Fruit fly (Drosophila melanogaster) whole organism, embryonic: ENCODE measurements around the gene mRpS2.

ENCODE experiments used
- ATbp ChIP-seq: fragments of 200-800 bp; sonication (Bioruptor generic); optimal IDR thresholded peaks from 2 replicates; lab custom pipeline; 2017; ENCODE audit warnings: missing biosample characterization, mild to moderate bottlenecking, missing genetic modification characterization, missing genetic modification reagents
- CG11093 ChIP-seq: fragments of 200-800 bp; sonication (Bioruptor generic); IDR thresholded peaks from 3 replicates; pipeline ENCODE4 v1.3.6; 2022; ENCODE audit warnings: missing biosample characterization, missing genetic modification characterization
- CG11695 ChIP-seq: fragments of 200-800 bp; sonication (Bioruptor generic); IDR thresholded peaks from 3 replicates; pipeline ENCODE4 v1.3.6; 2022; ENCODE audit warnings: missing biosample characterization, missing genetic modification characterization
- CG12155 ChIP-seq: fragments of 200-800 bp; sonication (Bioruptor generic); optimal IDR thresholded peaks from 3 replicates; lab custom pipeline; 2016; ENCODE audit warnings: missing biosample characterization, missing genetic modification characterization
- CG12236 ChIP-seq: fragments of 200-800 bp; sonication (Bioruptor generic); optimal IDR thresholded peaks from 2 replicates; lab custom pipeline; 2016; ENCODE audit warnings: missing biosample characterization, missing genetic modification characterization
- CG12769 ChIP-seq: fragments of 200-800 bp; sonication (Bioruptor generic); optimal IDR thresholded peaks from 2 replicates; lab custom pipeline; 2019; ENCODE audit warnings: missing biosample characterization, mild to moderate bottlenecking, missing genetic modification characterization, moderate library complexity
- CG17829 ChIP-seq: fragments of 200-800 bp; optimal IDR thresholded peaks from 2 replicates; lab custom pipeline; 2019; ENCODE audit warnings: missing biosample characterization, mild to moderate bottlenecking, missing genetic modification characterization, moderate library complexity
- CG32767 ChIP-seq: fragments of 200-800 bp; sonication (Bioruptor generic); IDR thresholded peaks from 2 replicates; pipeline ENCODE4 v1.3.6; 2022; ENCODE audit warnings: missing biosample characterization, missing genetic modification characterization
- CG32772 ChIP-seq: fragments of 200-800 bp; sonication (Bioruptor generic); IDR thresholded peaks from 2 replicates; pipeline ENCODE4 v1.3.6; 2022; ENCODE audit warnings: missing biosample characterization, missing genetic modification characterization
- CG3847 ChIP-seq: fragments of 200-800 bp; sonication (Bioruptor generic); IDR thresholded peaks from 2 replicates; pipeline ENCODE4 v1.3.6; 2022; ENCODE audit warnings: missing biosample characterization, missing genetic modification characterization
- CG6765 ChIP-seq: fragments of 200-800 bp; sonication (Bioruptor generic); optimal IDR thresholded peaks from 3 replicates; lab custom pipeline; 2017; ENCODE audit warnings: missing biosample characterization, mild to moderate bottlenecking, missing genetic modification characterization
- CG9437 ChIP-seq: fragments of 200-800 bp; sonication (Bioruptor generic); optimal IDR thresholded peaks from 2 replicates; lab custom pipeline; 2018; ENCODE audit warnings: missing biosample characterization, mild to moderate bottlenecking, missing genetic modification characterization
- CHES-1-like ChIP-seq: fragments of 200-800 bp; sonication (Bioruptor generic); optimal IDR thresholded peaks from 2 replicates; lab custom pipeline; 2016; ENCODE audit warnings: missing biosample characterization, missing genetic modification characterization
- CrebB ChIP-seq: fragments of 200-800 bp; sonication (Bioruptor generic); optimal IDR thresholded peaks from 3 replicates; lab custom pipeline; 2018; ENCODE audit warnings: missing biosample characterization, mild to moderate bottlenecking, missing genetic modification characterization
- Dek ChIP-seq: fragments of 200-800 bp; sonication (Bioruptor generic); optimal IDR thresholded peaks from 3 replicates; lab custom pipeline; 2019; ENCODE audit warnings: missing biosample characterization, mild to moderate bottlenecking, missing genetic modification characterization, moderate library complexity
- Ets65A ChIP-seq: fragments of 200-800 bp; sonication (Bioruptor generic); peaks from one replicate; lab custom pipeline; 2016; ENCODE audit warnings: missing biosample characterization, missing genetic modification characterization
- Hmx ChIP-seq: fragments of 200-800 bp; sonication (Bioruptor generic); optimal IDR thresholded peaks from 2 replicates; lab custom pipeline; 2016; ENCODE audit warnings: missing biosample characterization, missing genetic modification characterization
- Hr39 ChIP-seq: fragments of >200 bp; optimal IDR thresholded peaks from 2 replicates; lab custom pipeline; 2017
- Hsf ChIP-seq: fragments of 200-800 bp; sonication (Bioruptor generic); optimal IDR thresholded peaks from 3 replicates; lab custom pipeline; 2016; ENCODE audit warnings: missing biosample characterization, missing genetic modification characterization
- ac ChIP-seq: fragments of 200-800 bp; sonication (Bioruptor generic); optimal IDR thresholded peaks from 3 replicates; lab custom pipeline; 2017; ENCODE audit warnings: missing biosample characterization, mild to moderate bottlenecking, missing genetic modification characterization
- ato ChIP-seq: fragments of 200-800 bp; sonication (Bioruptor generic); IDR thresholded peaks from 2 replicates; pipeline ENCODE4 v1.3.6; 2022; ENCODE audit warnings: missing biosample characterization, missing genetic modification characterization; ENCODE audit not compliant: partially characterized antibody
- bbx ChIP-seq: fragments of 200-800 bp; sonication (Bioruptor generic); IDR thresholded peaks from 2 replicates; pipeline ENCODE4 v1.3.6; 2022; ENCODE audit warnings: missing biosample characterization, missing genetic modification characterization; ENCODE audit not compliant: partially characterized antibody
- bowl ChIP-seq: fragments of 200-800 bp; sonication (Bioruptor generic); IDR thresholded peaks from 2 replicates; pipeline ENCODE4 v1.3.6; 2022; ENCODE audit warnings: missing biosample characterization, missing genetic modification characterization
- br ChIP-seq: fragments of >200 bp; optimal IDR thresholded peaks from 2 replicates; lab custom pipeline; 2017
- caup ChIP-seq: fragments of 200-800 bp; sonication (Bioruptor generic); optimal IDR thresholded peaks from 3 replicates; lab custom pipeline; 2017; ENCODE audit warnings: missing biosample characterization, mild to moderate bottlenecking, missing genetic modification characterization, moderate library complexity; ENCODE audit not compliant: severe bottlenecking
- ci ChIP-seq: fragments of 200-800 bp; sonication (Bioruptor generic); IDR thresholded peaks from 3 replicates; pipeline ENCODE4 v1.3.6; 2022; ENCODE audit warnings: missing biosample characterization, missing genetic modification characterization
- da ChIP-seq: fragments of 200-800 bp; sonication (Bioruptor generic); optimal IDR thresholded peaks from 2 replicates; lab custom pipeline; 2016; ENCODE audit warnings: missing biosample characterization, missing genetic modification characterization
- dm ChIP-seq: fragments of 200-800 bp; sonication (Bioruptor generic); optimal IDR thresholded peaks from 3 replicates; lab custom pipeline; 2016; ENCODE audit warnings: missing biosample characterization, missing genetic modification characterization
- dysf ChIP-seq: fragments of 200-800 bp; sonication (Bioruptor generic); IDR thresholded peaks from 3 replicates; pipeline ENCODE4 v1.3.6; 2022; ENCODE audit warnings: missing biosample characterization, missing genetic modification characterization
- ems ChIP-seq: fragments of 200-800 bp; sonication (Bioruptor generic); optimal IDR thresholded peaks from 3 replicates; lab custom pipeline; 2016; ENCODE audit warnings: missing biosample characterization, missing genetic modification characterization
- eve ChIP-seq, 2 experiments: fragments of >200 bp; optimal IDR thresholded peaks; 2 replicates each; lab custom pipeline; 2017; ENCODE audit warnings: missing biosample characterization in 2 of 2, missing genetic modification characterization in 2 of 2
- ewg ChIP-seq: fragments of 200-800 bp; sonication (Bioruptor generic); optimal IDR thresholded peaks from 3 replicates; lab custom pipeline; 2017; ENCODE audit warnings: mild to moderate bottlenecking, missing biosample characterization, missing genetic modification reagents, missing genetic modification characterization
- fd3F ChIP-seq: fragments of 200-800 bp; sonication (Bioruptor generic); optimal IDR thresholded peaks from 2 replicates; lab custom pipeline; 2018; ENCODE audit warnings: missing biosample characterization, mild to moderate bottlenecking, missing genetic modification characterization, moderate library complexity
- fu2 ChIP-seq: fragments of 200-800 bp; sonication (Bioruptor generic); optimal IDR thresholded peaks from 2 replicates; lab custom pipeline; 2016; ENCODE audit warnings: missing biosample characterization, missing genetic modification characterization
- grn ChIP-seq: fragments of 200-800 bp; sonication (Bioruptor generic); optimal IDR thresholded peaks from 3 replicates; lab custom pipeline; 2017; ENCODE audit warnings: missing biosample characterization, missing genetic modification characterization
- insv ChIP-seq, 2 experiments: fragments of 200-800 bp; sonication (Bioruptor generic); optimal IDR thresholded peaks; 3 replicates each; lab custom pipeline; 2016 to 2018; ENCODE audit warnings: missing biosample characterization in 2 of 2, missing genetic modification characterization in 2 of 2
- jing ChIP-seq: fragments of 200-800 bp; sonication (Bioruptor generic); optimal IDR thresholded peaks from 2 replicates; lab custom pipeline; 2018; ENCODE audit warnings: missing biosample characterization, mild to moderate bottlenecking, missing genetic modification characterization
- kay ChIP-seq: fragments of 200-800 bp; sonication (Bioruptor generic); optimal IDR thresholded peaks from 2 replicates; lab custom pipeline; 2016; ENCODE audit warnings: missing biosample characterization, missing genetic modification characterization
- mirr ChIP-seq: fragments of 200-800 bp; sonication (Bioruptor generic); optimal IDR thresholded peaks from 3 replicates; lab custom pipeline; 2018; ENCODE audit warnings: missing biosample characterization, mild to moderate bottlenecking, missing genetic modification characterization
- nau ChIP-seq: fragments of 200-800 bp; sonication (Bioruptor generic); optimal IDR thresholded peaks from 3 replicates; lab custom pipeline; 2017; ENCODE audit warnings: missing biosample characterization, mild to moderate bottlenecking, missing genetic modification characterization, missing genetic modification reagents
- odd ChIP-seq: fragments of 200-800 bp; sonication (Bioruptor generic); optimal IDR thresholded peaks from 2 replicates; lab custom pipeline; 2017; ENCODE audit warnings: missing biosample characterization, mild to moderate bottlenecking, missing genetic modification characterization
- org-1 ChIP-seq: fragments of 200-800 bp; sonication (Bioruptor generic); optimal IDR thresholded peaks from 2 replicates; lab custom pipeline; 2017; ENCODE audit warnings: missing biosample characterization, missing genetic modification characterization
- psq ChIP-seq: fragments of 200-800 bp; sonication (Bioruptor generic); optimal IDR thresholded peaks from 2 replicates; lab custom pipeline; 2017; ENCODE audit warnings: missing biosample characterization, missing genetic modification characterization
- ranshi ChIP-seq: fragments of 200-800 bp; sonication (Bioruptor generic); IDR thresholded peaks from 2 replicates; pipeline ENCODE4 v1.3.6; 2022; ENCODE audit warnings: missing biosample characterization, missing genetic modification characterization
- seq ChIP-seq: fragments of 200-800 bp; sonication (Bioruptor generic); IDR thresholded peaks from 2 replicates; pipeline ENCODE4 v1.3.6; 2022; ENCODE audit warnings: missing biosample characterization, missing genetic modification characterization
- so ChIP-seq: fragments of 200-800 bp; sonication (Bioruptor generic); IDR thresholded peaks from 3 replicates; pipeline ENCODE4 v1.3.6; 2022; ENCODE audit warnings: missing biosample characterization, missing genetic modification characterization
- tll ChIP-seq, 2 experiments: fragments of 200-800 bp in 1 of 2; fragments of >200 bp in 1 of 2; sonication (Bioruptor generic) in 1 of 2; optimal IDR thresholded peaks; 2 replicates each; lab custom pipeline; 2017 to 2019; ENCODE audit warnings: missing biosample characterization in 2 of 2, missing genetic modification characterization in 2 of 2, mild to moderate bottlenecking in 1 of 2, moderate library complexity in 1 of 2
- tx ChIP-seq: fragments of 200-800 bp; sonication (Bioruptor generic); optimal IDR thresholded peaks from 2 replicates; lab custom pipeline; 2016; ENCODE audit warnings: missing biosample characterization, missing genetic modification characterization
- wdn ChIP-seq: fragments of 200-800 bp; sonication (Bioruptor generic); IDR thresholded peaks from 2 replicates; pipeline ENCODE4 v1.3.6; 2022; ENCODE audit warnings: missing biosample characterization, missing genetic modification characterization
- yki ChIP-seq: fragments of >200 bp; optimal IDR thresholded peaks from 3 replicates; lab custom pipeline; 2018

mRpS2 gene

dm6 chr2L:4820448-4821318 lies 29.5 kb downstream of the mRpS2 start (continued):
- no peak for TF ChIP-seq kay
- TF ChIP-seq dm (GFP tag; lab: Kevin White, UChicago): no peak
- no peak for TF ChIP-seq nau (GFP tag; lab: Kevin White, UChicago)
- peak; percentile 13 for TF ChIP-seq caup
- peak; percentile 63 for TF ChIP-seq CG17829 (tag; lab: Kevin White, UChicago)
- no peak for TF ChIP-seq tx (GFP tag; lab: Kevin White, UChicago)
- TF ChIP-seq bbx: no peak
- TF ChIP-seq CrebB (tag; lab: Kevin White, UChicago): no peak
- TF ChIP-seq CG32772 (GFP tag; lab: Robert Waterston, UW): peak; percentile 38
- TF ChIP-seq Dek: no peak
- TF ChIP-seq CG9437 (GFP tag; lab: Kevin White, UChicago): peak; percentile 64
- peak; percentile 24 for TF ChIP-seq jing
- TF ChIP-seq CG12236: no peak
- TF ChIP-seq CG11093 (GFP tag; lab: Robert Waterston, UW): peak; percentile 10; the same call in 1 of the 3 replicates
- no peak for TF ChIP-seq Hr39 (lab: Kevin White, UChicago)
- TF ChIP-seq Hsf (GFP tag; lab: Kevin White, UChicago): peak; percentile 41
- no peak for TF ChIP-seq da (GFP tag; lab: Kevin White, UChicago)
- TF ChIP-seq CG12769 (tag; lab: Kevin White, UChicago): peak; percentile 68
- no peak for TF ChIP-seq CHES-1-like (GFP tag; lab: Kevin White, UChicago)
- TF ChIP-seq ATbp (GFP tag; lab: Kevin White, UChicago): peak; percentile 25
- TF ChIP-seq org-1 (GFP tag; lab: Kevin White, UChicago): peak; percentile 62
- no peak for TF ChIP-seq br (lab: Kevin White, UChicago)
- peak; percentile 8 for TF ChIP-seq CG12155
- peak; percentile 34 to 60 for TF ChIP-seq tll (GFP tag; optimal IDR thresholded peaks at IDR 0.05; lab: Kevin White, UChicago)
- TF ChIP-seq CG6765 (GFP tag; lab: Kevin White, UChicago): no peak
- no peak for TF ChIP-seq odd (GFP tag; lab: Kevin White, UChicago)
- TF ChIP-seq yki (lab: Kevin White, UChicago): no peak
- TF ChIP-seq CG3847: peak; percentile 18
- peak; percentile 92 for TF ChIP-seq Ets65A
- peak; percentile 25 for TF ChIP-seq fu2 (GFP tag; lab: Kevin White, UChicago)
- TF ChIP-seq eve (GFP tag; optimal IDR thresholded peaks at IDR 0.05; lab: Kevin White, UChicago): peak in 1 of 2 experiments; percentile 86
- TF ChIP-seq CG32767 (GFP tag; lab: Robert Waterston, UW): no peak
- peak; percentile 21; the same call in 1 of the 3 replicates for TF ChIP-seq CG11695 (GFP tag; lab: Robert Waterston, UW)
- no peak for TF ChIP-seq wdn (GFP tag; lab: Robert Waterston, UW)
- no peak for TF ChIP-seq ac (GFP tag; lab: Kevin White, UChicago)
- TF ChIP-seq grn (GFP tag; lab: Kevin White, UChicago): no peak
- TF ChIP-seq psq (GFP tag; lab: Kevin White, UChicago): peak; percentile 33
- TF ChIP-seq dysf (GFP tag; lab: Robert Waterston, UW): peak; percentile 4; the same call in 1 of the 3 replicates
- TF ChIP-seq so (GFP tag; lab: Robert Waterston, UW): no peak; the same call in 2 of the 3 replicates
- TF ChIP-seq mirr (GFP tag; lab: Kevin White, UChicago): no peak
- peak; percentile 40 for TF ChIP-seq ems
- peak in 1 of 2 experiments; percentile 5 for TF ChIP-seq insv (GFP tag; optimal IDR thresholded peaks at IDR 0.05; lab: Kevin White, UChicago)
- TF ChIP-seq ewg (GFP tag; lab: Kevin White, UChicago): peak; percentile 27
- TF ChIP-seq fd3F (GFP tag; lab: Kevin White, UChicago): no peak
- peak; percentile 6; the same call in 1 of the 2 replicates for TF ChIP-seq seq (GFP tag; lab: Robert Waterston, UW)
- no peak for TF ChIP-seq bowl (GFP tag; lab: Robert Waterston, UW)
- TF ChIP-seq ci (GFP tag; lab: Robert Waterston, UW): peak; percentile 44; the same call in 2 of the 3 replicates
- no peak for TF ChIP-seq ato (GFP tag; lab: Robert Waterston, UW)
- TF ChIP-seq Hmx (GFP tag; lab: Kevin White, UChicago): no peak
- peak; percentile 40; the same call in 1 of the 2 replicates for TF ChIP-seq ranshi (GFP tag; lab: Robert Waterston, UW)
